Worm (Caenorhabditis elegans) whole organism, late embryonic: ENCODE data around the gene H43I07.1.

Experiments
- C38D4.7 ChIP-seq: fragments of 200-800 bp; sonication (Bioruptor generic); optimal IDR thresholded peaks from 2 replicates; lab custom pipeline; 2018; ENCODE audit warnings: mild to moderate bottlenecking, missing genetic modification characterization, moderate library complexity, missing compliant biosample characterization
- F13H6.1 ChIP-seq: sonication (generic microtip); optimal IDR thresholded peaks from 2 replicates; lab custom pipeline; 2016; ENCODE audit warnings: missing genetic modification characterization, missing compliant biosample characterization
- K02D7.2 ChIP-seq: sonication (generic microtip); optimal IDR thresholded peaks from 2 replicates; lab custom pipeline; 2017; ENCODE audit warnings: mild to moderate bottlenecking, missing genetic modification characterization, missing compliant biosample characterization
- T23F11.4 ChIP-seq: fragments of 200-800 bp; sonication (Bioruptor generic); optimal IDR thresholded peaks from 2 replicates; lab custom pipeline; 2018; ENCODE audit warnings: mild to moderate bottlenecking, missing genetic modification characterization, missing compliant biosample characterization
- ama-1 ChIP-seq: fragments of 150-350 bp; optimal IDR thresholded peaks from 2 replicates; lab custom pipeline; 2014
- ceh-18 ChIP-seq: sonication (generic microtip); optimal IDR thresholded peaks from 2 replicates; lab custom pipeline; 2016; ENCODE audit warnings: missing genetic modification characterization, missing compliant biosample characterization
- ceh-31 ChIP-seq: sonication (generic microtip); optimal IDR thresholded peaks from 2 replicates; lab custom pipeline; 2016; ENCODE audit warnings: missing genetic modification characterization, missing compliant biosample characterization
- che-1 ChIP-seq: sonication (generic microtip); optimal IDR thresholded peaks from 2 replicates; lab custom pipeline; 2016; ENCODE audit warnings: mild to moderate bottlenecking, missing genetic modification characterization, missing compliant biosample characterization
- dmd-4 ChIP-seq: sonication (generic microtip); optimal IDR thresholded peaks from 2 replicates; lab custom pipeline; 2016; ENCODE audit warnings: borderline replicate concordance, missing genetic modification characterization, missing compliant biosample characterization
- dve-1 ChIP-seq: sonication (generic microtip); optimal IDR thresholded peaks from 2 replicates; lab custom pipeline; 2017; ENCODE audit warnings: antibody characterized with exemption, mild to moderate bottlenecking, missing genetic modification characterization, missing compliant biosample characterization
- elt-4 ChIP-seq: sonication (generic microtip); optimal IDR thresholded peaks from 2 replicates; lab custom pipeline; 2016; ENCODE audit warnings: missing genetic modification characterization, missing compliant biosample characterization
- eyg-1 ChIP-seq: sonication (generic microtip); optimal IDR thresholded peaks from 2 replicates; lab custom pipeline; 2016; ENCODE audit warnings: missing genotype, missing genetic modification characterization, missing compliant biosample characterization
- fax-1 ChIP-seq: sonication (generic microtip); optimal IDR thresholded peaks from 2 replicates; lab custom pipeline; 2016; ENCODE audit warnings: missing genotype, missing genetic modification characterization, missing compliant biosample characterization
- fkh-6 ChIP-seq: sonication (generic microtip); optimal IDR thresholded peaks from 2 replicates; lab custom pipeline; 2016; ENCODE audit warnings: missing genetic modification characterization, missing compliant biosample characterization
- gmeb-2 ChIP-seq: sonication (generic microtip); optimal IDR thresholded peaks from 2 replicates; lab custom pipeline; 2016; ENCODE audit warnings: missing genetic modification characterization, inconsistent platforms, missing compliant biosample characterization
- hlh-15 ChIP-seq: sonication (generic microtip); optimal IDR thresholded peaks from 2 replicates; lab custom pipeline; 2016; ENCODE audit warnings: missing genetic modification characterization, missing compliant biosample characterization
- lin-11 ChIP-seq: fragments of 200-800 bp; sonication (Bioruptor generic); optimal IDR thresholded peaks from 2 replicates; lab custom pipeline; 2018; ENCODE audit warnings: mild to moderate bottlenecking, missing genetic modification characterization, missing compliant biosample characterization
- nhr-11 ChIP-seq: fragments of 150-350 bp; optimal IDR thresholded peaks from 2 replicates; lab custom pipeline; 2014; ENCODE audit warnings: missing biosample characterization, missing genetic modification characterization
- nhr-232 ChIP-seq: sonication (generic microtip); optimal IDR thresholded peaks from 2 replicates; lab custom pipeline; 2016; ENCODE audit warnings: missing genetic modification characterization, missing compliant biosample characterization
- npax-4 ChIP-seq: sonication (generic microtip); optimal IDR thresholded peaks from 2 replicates; lab custom pipeline; 2016; ENCODE audit warnings: missing genetic modification characterization, missing compliant biosample characterization
- pha-2 ChIP-seq: sonication (generic microtip); optimal IDR thresholded peaks from 2 replicates; lab custom pipeline; 2017; ENCODE audit warnings: mild to moderate bottlenecking, missing genetic modification characterization, missing compliant biosample characterization
- pha-4 ChIP-seq: fragments of 150-350 bp; optimal IDR thresholded peaks from 2 replicates; lab custom pipeline; 2018; ENCODE audit warnings: missing biosample characterization, missing genetic modification reagents, missing genetic modification characterization
- sdc-2 ChIP-seq: sonication (generic microtip); optimal IDR thresholded peaks from 2 replicates; lab custom pipeline; 2016; ENCODE audit warnings: missing genotype, missing genetic modification characterization, missing compliant biosample characterization
- sox-2 ChIP-seq: fragments of 200-800 bp; sonication (Bioruptor generic); IDR thresholded peaks from 2 replicates; pipeline ENCODE4 v1.3.6; 2022; ENCODE audit warnings: missing genetic modification reagents, missing genetic modification characterization, missing compliant biosample characterization
- sox-4 ChIP-seq: sonication (generic microtip); optimal IDR thresholded peaks from 2 replicates; lab custom pipeline; 2017; ENCODE audit warnings: mild to moderate bottlenecking, missing genetic modification characterization, inconsistent platforms, missing compliant biosample characterization
- syd-9 ChIP-seq: sonication (generic microtip); optimal IDR thresholded peaks from 2 replicates; lab custom pipeline; 2016; ENCODE audit warnings: mild to moderate bottlenecking, missing genetic modification characterization, moderate library complexity, missing compliant biosample characterization
- tbx-2 ChIP-seq: sonication (generic microtip); optimal IDR thresholded peaks from 2 replicates; lab custom pipeline; 2016; ENCODE audit warnings: missing genetic modification characterization, missing compliant biosample characterization
- tbx-7 ChIP-seq: sonication (generic microtip); optimal IDR thresholded peaks from 2 replicates; lab custom pipeline; 2016; ENCODE audit warnings: missing genotype, missing genetic modification characterization, missing compliant biosample characterization
- ttx-3 ChIP-seq: sonication (generic microtip); optimal IDR thresholded peaks from 2 replicates; lab custom pipeline; 2016; ENCODE audit warnings: missing genetic modification reagents, missing genetic modification characterization, missing compliant biosample characterization
- unc-3 ChIP-seq, 2 experiments: fragments of 200-800 bp in 1 of 2; sonication (Bioruptor generic) in 1 of 2; sonication (generic microtip) in 1 of 2; conservative IDR thresholded peaks in 1 of 2; optimal IDR thresholded peaks in 1 of 2; 2 replicates each; pipeline versions ENCODE4 v1.3.6 to Lab custom; 2016 to 2022; ENCODE audit warnings: missing compliant biosample characterization in 2 of 2, missing genetic modification characterization in 2 of 2, missing genetic modification reagents in 1 of 2
- unc-42 ChIP-seq: sonication (generic microtip); optimal IDR thresholded peaks from 2 replicates; lab custom pipeline; 2016; ENCODE audit warnings: missing genotype, missing genetic modification characterization, missing compliant biosample characterization
- ztf-16 ChIP-seq: sonication (generic microtip); optimal IDR thresholded peaks from 2 replicates; lab custom pipeline; 2017; ENCODE audit warnings: missing genetic modification characterization, missing compliant biosample characterization

H43I07.1 gene

ce11 chrV:4218268-4218667 is 13.7 kb downstream of the H43I07.1 start:
- TF ChIP-seq ztf-16 (tag; lab: Kevin White, UChicago) (no peak), unc-3 (GFP tag; conservative IDR thresholded peaks at IDR 0.05; lab: Robert Waterston, UW) (no peak), unc-3 (tag; optimal IDR thresholded peaks at IDR 0.05; lab: Kevin White, UChicago) (peak; percentile 5)

- no peak for TF ChIP-seq ama-1
These were observed 14.8 kb downstream of the H43I07.1 start, which contains the start of gene nlp-9 for ce11 chrV:4219342-4219741. nlp-9 (plus strand) TSS chrV:4219642.

- TF ChIP-seq fax-1, result no peak
These were observed 31.6 kb downstream of the H43I07.1 start, which contains the start of gene nlp-13 for ce11 chrV:4236118-4236517. nlp-13 (plus strand) TSS chrV:4236418.

ce11 chrV:4240292-4240691 is 35.8 kb downstream of the H43I07.1 start, which contains the start of gene srh-204:
srh-204 (minus strand) TSS chrV:4240392.
- TF ChIP-seq sox-2 (GFP tag; lab: Robert Waterston, UW), result no peak
- TF ChIP-seq eyg-1 (tag; lab: Kevin White, UChicago), result no peak
- TF ChIP-seq npax-4, result no peak
- no peak for TF ChIP-seq ceh-31 (tag; lab: Kevin White, UChicago)
- TF ChIP-seq sox-4 (tag; lab: Kevin White, UChicago), result no peak
- TF ChIP-seq ttx-3 (tag; lab: Kevin White, UChicago), result no peak
- TF ChIP-seq fkh-6 (tag; lab: Kevin White, UChicago), result no peak
- no peak for TF ChIP-seq pha-2 (tag; lab: Kevin White, UChicago)
- TF ChIP-seq C38D4.7 (GFP tag; lab: Kevin White, UChicago), result no peak
- no peak for TF ChIP-seq elt-4 (tag; lab: Kevin White, UChicago)
- no peak for TF ChIP-seq nhr-11 (tag; lab: Kevin White, UChicago)
- TF ChIP-seq che-1 (tag; lab: Kevin White, UChicago), result no peak
- TF ChIP-seq, all 69 proteins: peak for 0

- TF ChIP-seq unc-42 (tag; lab: Kevin White, UChicago) (no peak), fax-1 (no peak), ama-1 (no peak), tbx-7 (tag; lab: Kevin White, UChicago) (no peak), ceh-18 (tag; lab: Kevin White, UChicago) (no peak), che-1 (tag; lab: Kevin White, UChicago) (no peak), dmd-4 (tag; lab: Kevin White, UChicago) (no peak), hlh-15 (tag; lab: Kevin White, UChicago) (no peak), T23F11.4 (no peak), pha-4 (no peak), gmeb-2 (tag; lab: Kevin White, UChicago) (no peak), syd-9 (tag; lab: Kevin White, UChicago) (no peak), sdc-2 (tag; lab: Kevin White, UChicago) (no peak), lin-11 (tag; lab: Kevin White, UChicago) (no peak), nhr-232 (tag; lab: Kevin White, UChicago) (no peak), dve-1 (tag; lab: Kevin White, UChicago) (no peak), F13H6.1 (tag; lab: Kevin White, UChicago) (no peak), K02D7.2 (tag; lab: Kevin White, UChicago) (no peak), nhr-11 (tag; lab: Kevin White, UChicago) (no peak)
These were observed 37.0 kb downstream of the H43I07.1 start for ce11 chrV:4241555-4241954.

DNA sequence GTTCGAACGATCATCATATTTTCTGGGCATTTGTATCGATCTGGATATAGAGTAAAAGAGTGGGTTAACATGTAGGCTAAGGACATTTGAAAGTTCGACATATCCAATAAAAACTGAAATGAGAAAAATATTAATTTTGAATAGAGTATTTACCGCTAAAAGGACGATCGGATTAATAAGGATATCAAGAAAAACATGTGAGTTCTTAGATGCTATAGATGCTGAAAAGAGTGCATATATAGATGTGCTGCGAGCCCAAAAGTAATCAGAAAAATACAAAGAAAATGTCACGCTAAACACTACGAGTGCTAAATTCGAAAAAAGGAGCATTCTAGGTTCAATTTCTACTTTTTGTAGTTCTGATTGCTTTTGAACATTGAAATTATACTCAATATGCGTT is 37.9 kb downstream of the H43I07.1 start, which contains the start of gene srt-12:
Gene srt-12 (minus strand): TSS at position 101 of the 400 bp plus-strand sequence.
- TF ChIP-seq tbx-2 (tag; lab: Kevin White, UChicago), result no peak
- TF ChIP-seq che-1 (tag; lab: Kevin White, UChicago), result no peak
- no peak for TF ChIP-seq dmd-4 (tag; lab: Kevin White, UChicago)
